Worm (Caenorhabditis elegans): Measurements from ENCODE around the gene F14H12.17.
A peak's percentile ranks its signal among the peaks of the same experiment; 100 is the strongest.
"Not testable (repeated sequence)": the region's sequence is repeated elsewhere in the genome, so short reads cannot be mapped to it uniquely, and the experiment has no call there.

F14H12.17 gene

ce11 chrX:4342730-4343129 is 20.4 kb downstream of the F14H12.17 start:
- TF ChIP-seq unc-130 (tag; optimal IDR thresholded peaks at IDR 0.05) (no peak), nhr-20 (tag; optimal IDR thresholded peaks at IDR 0.05) (no peak), skn-1 (tag; optimal IDR thresholded peaks at IDR 0.05) (peak; percentile 60), efl-1 (optimal IDR thresholded peaks at IDR 0.05) (no peak), efl-1 (GFP tag; optimal IDR thresholded peaks at IDR 0.05 in 1 of 2) (no peak)

- not testable (repeated sequence) for TF ChIP-seq hpl-2 (GFP tag; optimal IDR thresholded peaks at IDR 0.05); hlh-17 (GFP tag; optimal IDR thresholded peaks at IDR 0.05; ENCODE audit: borderline replicate concordance); ces-1 (GFP tag; optimal IDR thresholded peaks at IDR 0.05)
Observed at ce11 chrX:4339332-4339731, 23.8 kb downstream of the F14H12.17 start, which contains the start of gene cst-1. TSS of gene cst-1 (plus strand) at chrX:4339632.

ce11 chrX:4335950-4336349 is 27.1 kb downstream of the F14H12.17 start, which contains the start of gene cst-2:
TSS of gene cst-2 (minus strand) at chrX:4336050.
- TF ChIP-seq nhr-11, jun-1, C34B4.2 (tag; optimal IDR thresholded peaks at IDR 0.05): not testable (repeated sequence)

- not testable (repeated sequence) for TF ChIP-seq blmp-1 (tag; optimal IDR thresholded peaks at IDR 0.05); unc-130 (tag; optimal IDR thresholded peaks at IDR 0.05); fkh-10 (GFP tag; optimal IDR thresholded peaks at IDR 0.05)
Observed at ce11 chrX:4332305-4332704, 30.8 kb downstream of the F14H12.17 start, which contains the start of gene C24A8.6. TSS of gene C24A8.6 (minus strand) at chrX:4332405.

- TF ChIP-seq unc-86 (tag; optimal IDR thresholded peaks at IDR 0.05), result no peak
- TF ChIP-seq unc-62 (GFP tag; optimal IDR thresholded peaks at IDR 0.05), result no peak
- TF ChIP-seq tlp-1 (tag; optimal IDR thresholded peaks at IDR 0.05), result no peak
Observed at ce11 chrX:4328816-4329215, 34.3 kb downstream of the F14H12.17 start, which contains the start of gene C24A8.5. TSS of gene C24A8.5 (minus strand) at chrX:4328916.

- TF ChIP-seq efl-1 (optimal IDR thresholded peaks at IDR 0.05) (no peak), efl-1 (GFP tag; optimal IDR thresholded peaks at IDR 0.05 in 1 of 2) (peak in 1 of 2 experiments; percentile 88), fkh-10 (GFP tag; optimal IDR thresholded peaks at IDR 0.05) (peak; percentile 64), lin-14 (GFP tag; optimal IDR thresholded peaks at IDR 0.05) (peak; percentile 54), tlp-1 (tag; optimal IDR thresholded peaks at IDR 0.05) (no peak)
Observed at ce11 chrX:4322847-4323455, 40.1 kb downstream of the F14H12.17 start.

- TF ChIP-seq ceh-8 (GFP tag; optimal IDR thresholded peaks at IDR 0.05) (no peak), pax-3 (tag; optimal IDR thresholded peaks at IDR 0.05) (no peak), nhr-237 (tag; optimal IDR thresholded peaks at IDR 0.05) (no peak), lin-13 (GFP tag; optimal IDR thresholded peaks at IDR 0.05) (no peak), ceh-82 (tag; optimal IDR thresholded peaks at IDR 0.05) (no peak), xbp-1 (tag; optimal IDR thresholded peaks at IDR 0.05) (no peak), hlh-4 (tag; optimal IDR thresholded peaks at IDR 0.05) (no peak), ceh-63 (GFP tag; optimal IDR thresholded peaks at IDR 0.05) (no peak), dsc-1 (tag; optimal IDR thresholded peaks at IDR 0.05) (no peak), egl-27 (tag; optimal IDR thresholded peaks at IDR 0.05) (no peak), irx-1 (tag; optimal IDR thresholded peaks at IDR 0.05) (no peak), nhr-47 (tag; optimal IDR thresholded peaks at IDR 0.05) (no peak), lsy-2 (tag; optimal IDR thresholded peaks at IDR 0.05) (no peak), snpc-4 (tag; optimal IDR thresholded peaks at IDR 0.05) (no peak), mab-9 (GFP tag; IDR thresholded peaks at IDR 0.05) (no peak), efl-1 (optimal IDR thresholded peaks at IDR 0.05) (no peak), efl-1 (GFP tag; optimal IDR thresholded peaks at IDR 0.05 in 1 of 2) (no peak), hlh-17 (GFP tag; optimal IDR thresholded peaks at IDR 0.05; ENCODE audit: borderline replicate concordance) (no peak), lin-15B (tag; optimal IDR thresholded peaks at IDR 0.05) (no peak), zip-4 (GFP tag; optimal IDR thresholded peaks at IDR 0.05) (no peak), swsn-7 (tag; optimal IDR thresholded peaks at IDR 0.05) (no peak)
Observed at ce11 chrX:4320563-4320962, 42.5 kb downstream of the F14H12.17 start, which contains the start of gene dop-6. TSS of gene dop-6 (plus strand) at chrX:4320863.

Data from whole organism, L1 larva.